Fruit fly (Drosophila melanogaster): ENCODE data around the gene CG5623.

DNA sequence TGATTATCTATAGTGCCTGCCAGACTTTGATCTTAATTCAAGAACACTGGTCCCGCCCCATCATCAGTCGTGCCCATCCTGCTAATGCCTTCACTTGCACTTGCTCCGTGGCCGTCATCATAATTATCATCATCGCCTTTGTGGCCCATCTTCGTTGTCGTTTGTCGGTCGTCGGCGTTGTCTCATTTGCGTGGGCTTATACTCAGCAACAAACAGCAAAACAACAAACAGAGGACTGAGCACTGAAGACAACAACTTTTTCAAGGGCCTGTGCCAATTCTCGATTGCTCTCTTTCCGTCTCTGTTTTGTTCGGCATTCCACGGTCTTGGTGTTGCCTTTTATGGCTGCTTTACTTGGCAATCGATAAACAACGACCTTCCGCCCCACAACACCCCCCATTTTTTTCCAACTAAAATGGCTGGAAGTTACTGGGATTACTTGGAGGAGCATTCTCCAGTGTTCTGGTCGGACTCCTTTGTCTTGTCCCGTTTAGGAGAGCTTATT, 40.7 kb upstream of the CG5623 start:
- TF ChIP-seq psq (optimal IDR thresholded peaks at IDR 0.05) (no peak), pan (optimal IDR thresholded peaks at IDR 0.05) (no peak), CG8478 (optimal IDR thresholded peaks at IDR 0.05) (no peak), EcR (GFP tag; optimal IDR thresholded peaks at IDR 0.05) (no peak), usp (GFP tag; optimal IDR thresholded peaks at IDR 0.05) (no peak), Dll (optimal IDR thresholded peaks at IDR 0.05) (no peak)

All from whole organism.